Worm (Caenorhabditis elegans) whole organism, L4/young adult: ENCODE measurements around the gene rps-21.

Source experiments
- W03F9.2 ChIP-seq: fragments of 150-350 bp; optimal IDR thresholded peaks from 2 replicates; lab custom pipeline; 2014; ENCODE audit warnings: missing biosample characterization, missing genetic modification characterization
- him-1 ChIP-seq: sonication (generic microtip); optimal IDR thresholded peaks from 2 replicates; lab custom pipeline; 2016; ENCODE audit warnings: missing genotype, missing genetic modification reagents, missing genetic modification characterization, missing compliant biosample characterization

DNA sequence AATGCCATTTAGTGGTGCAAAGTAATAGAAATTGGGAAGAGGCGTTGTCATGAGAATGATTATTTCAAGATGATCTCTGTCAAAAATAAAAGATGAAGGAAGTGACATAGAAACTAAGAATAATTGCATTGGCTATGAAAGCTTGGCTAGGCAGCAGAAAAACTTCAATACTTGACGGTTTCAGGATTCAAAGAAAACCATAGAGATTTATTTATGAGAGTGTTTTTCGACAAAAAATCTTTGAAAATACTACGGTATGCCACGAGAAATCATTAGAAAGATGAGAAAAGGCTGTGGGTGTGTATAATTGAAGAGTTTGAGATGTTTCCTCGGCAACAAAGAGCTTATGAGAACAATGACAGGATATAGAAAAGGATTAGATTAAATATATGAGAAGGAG is 4.0 kb downstream of the rps-21 start, which contains the start of gene F37C12.14:
- TF ChIP-seq him-1 (tag; lab: Kevin White, UChicago): no peak
- TF ChIP-seq W03F9.2 (tag; lab: Kevin White, UChicago): no peak
